Worm (Caenorhabditis elegans): ENCODE data around the gene C55A6.12.

C55A6.12 gene

DNA sequence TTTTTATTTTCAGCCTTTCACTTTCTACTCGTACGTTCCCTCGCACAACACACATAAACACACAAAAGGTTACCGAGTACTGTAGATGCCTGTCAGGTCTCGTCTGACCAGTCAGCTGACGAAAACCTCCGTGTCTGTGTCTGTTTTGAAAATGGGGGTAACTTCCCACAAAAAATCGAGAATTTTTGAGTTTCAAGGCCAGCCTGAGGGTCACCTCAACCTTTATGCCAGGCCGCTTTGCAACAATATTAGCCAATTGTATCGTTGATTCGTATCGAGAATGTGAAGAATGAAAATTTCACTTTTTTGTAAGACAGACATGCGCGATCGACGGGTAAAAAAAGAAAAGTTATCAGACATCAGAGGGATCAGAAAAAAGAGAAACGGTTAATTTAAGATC, 28.2 kb upstream of the C55A6.12 start:
- TF ChIP-seq nhr-76 (tag; optimal IDR thresholded peaks at IDR 0.05) (no peak), unc-120 (tag; optimal IDR thresholded peaks at IDR 0.05; ENCODE audit: poor library complexity, severe bottlenecking) (no peak), blmp-1 (tag; optimal IDR thresholded peaks at IDR 0.05) (no peak), lin-13 (tag; optimal IDR thresholded peaks at IDR 0.05) (no peak), bed-3 (GFP tag; optimal IDR thresholded peaks at IDR 0.05) (no peak), ztf-11 (tag; optimal IDR thresholded peaks at IDR 0.05) (no peak), unc-39 (tag; optimal IDR thresholded peaks at IDR 0.05) (no peak), cnd-1 (tag; optimal IDR thresholded peaks at IDR 0.05) (no peak), ceh-39 (tag; optimal IDR thresholded peaks at IDR 0.05) (no peak), tbx-8 (GFP tag; optimal IDR thresholded peaks at IDR 0.05) (no peak), drap-1 (GFP tag; optimal IDR thresholded peaks at IDR 0.05) (no peak), ceh-83 (GFP tag; optimal IDR thresholded peaks at IDR 0.05) (no peak), nhr-2 (tag; optimal IDR thresholded peaks at IDR 0.05) (no peak), sptf-1 (tag; optimal IDR thresholded peaks at IDR 0.05) (no peak), mab-5 (tag; optimal IDR thresholded peaks at IDR 0.05) (no peak), elt-3 (tag; optimal IDR thresholded peaks at IDR 0.05) (no peak)

DNA sequence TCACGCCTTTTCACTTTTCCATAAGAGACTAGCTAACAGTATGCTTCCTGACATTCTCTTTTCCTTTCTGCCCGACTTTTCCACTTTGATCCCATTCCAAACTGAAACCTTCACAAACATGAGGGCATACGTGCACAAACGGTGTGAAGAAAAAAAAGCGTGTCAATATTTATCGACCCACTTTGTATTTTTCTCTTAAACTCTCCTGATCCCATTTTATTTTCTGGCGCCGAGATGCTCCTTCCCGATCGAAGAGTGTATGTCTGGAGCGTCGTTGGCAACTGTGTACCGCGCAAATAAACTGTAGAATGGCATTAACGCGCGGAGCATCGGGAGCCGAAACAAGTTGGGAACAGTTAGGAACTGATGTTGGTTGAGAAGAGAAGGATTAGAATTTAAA, 26.6 kb upstream of the C55A6.12 start:
- TF ChIP-seq mep-1 (tag; optimal IDR thresholded peaks at IDR 0.05) = no peak
- TF ChIP-seq nhr-237 (tag; optimal IDR thresholded peaks at IDR 0.05) = peak; percentile 27

ce11 chrV:11528633-11529327, 25.8 kb upstream of the C55A6.12 start:
- TF ChIP-seq ceh-83 (GFP tag; optimal IDR thresholded peaks at IDR 0.05) (no peak), ceh-39 (tag; optimal IDR thresholded peaks at IDR 0.05) (no peak), unc-120 (tag; optimal IDR thresholded peaks at IDR 0.05; ENCODE audit: poor library complexity, severe bottlenecking) (peak; percentile 19), lin-32 (GFP tag; optimal IDR thresholded peaks at IDR 0.05) (no peak), hlh-1 (tag; optimal IDR thresholded peaks at IDR 0.05) (peak; percentile 11), nhr-12 (tag; optimal IDR thresholded peaks at IDR 0.05) (no peak), tbx-8 (GFP tag; optimal IDR thresholded peaks at IDR 0.05) (no peak), pha-4 (tag; optimal IDR thresholded peaks at IDR 0.05) (no peak), mab-5 (tag; optimal IDR thresholded peaks at IDR 0.05) (no peak)

DNA sequence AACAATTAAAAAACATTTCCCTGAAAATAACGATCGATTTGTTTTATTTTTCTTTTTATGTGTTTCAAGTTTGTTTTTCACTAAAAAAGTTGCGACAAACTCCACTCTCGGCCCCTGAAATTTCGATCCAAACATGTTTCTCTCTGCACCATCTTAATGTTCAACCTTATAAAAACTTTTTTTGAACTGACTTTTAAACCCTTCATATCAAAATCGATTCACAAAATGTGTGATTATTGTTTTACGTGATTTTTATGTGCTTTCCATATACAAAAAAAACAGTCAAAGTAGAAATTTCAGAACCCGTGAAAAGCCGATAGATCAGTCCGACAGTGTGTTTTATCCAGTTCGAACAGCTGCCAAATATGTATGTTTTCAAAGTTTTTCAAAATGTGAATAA, 24.6 kb upstream of the C55A6.12 start, which contains the start of gene ccch-1:
ccch-1 (plus strand) TSS at position 301 of the 400 bp plus-strand sequence.
- TF ChIP-seq ceh-43 (GFP tag; optimal IDR thresholded peaks at IDR 0.05) (no peak), elt-1 (tag; optimal IDR thresholded peaks at IDR 0.05; ENCODE audit: borderline replicate concordance, insufficient read depth) (no peak), lin-13 (tag; optimal IDR thresholded peaks at IDR 0.05) (no peak), sem-2 (GFP tag; optimal IDR thresholded peaks at IDR 0.05) (no peak), ztf-11 (tag; optimal IDR thresholded peaks at IDR 0.05) (no peak), bed-3 (GFP tag; optimal IDR thresholded peaks at IDR 0.05) (no peak), ceh-83 (GFP tag; optimal IDR thresholded peaks at IDR 0.05) (no peak), M03D4.4 (tag; optimal IDR thresholded peaks at IDR 0.05) (no peak), sptf-1 (tag; optimal IDR thresholded peaks at IDR 0.05) (no peak), ham-2 (GFP tag; optimal IDR thresholded peaks at IDR 0.05) (no peak), unc-62 (GFP tag; optimal IDR thresholded peaks at IDR 0.05) (no peak)

- TF ChIP-seq tbx-8 (GFP tag; optimal IDR thresholded peaks at IDR 0.05) (no peak), unc-39 (tag; optimal IDR thresholded peaks at IDR 0.05) (no peak), nhr-12 (tag; optimal IDR thresholded peaks at IDR 0.05) (no peak), mep-1 (tag; optimal IDR thresholded peaks at IDR 0.05) (no peak), nhr-2 (tag; optimal IDR thresholded peaks at IDR 0.05) (no peak), pha-4 (tag; optimal IDR thresholded peaks at IDR 0.05) (no peak), elt-3 (tag; optimal IDR thresholded peaks at IDR 0.05) (no peak), zip-8 (tag; optimal IDR thresholded peaks at IDR 0.05) (no peak), mab-5 (tag; optimal IDR thresholded peaks at IDR 0.05) (no peak), sptf-1 (tag; optimal IDR thresholded peaks at IDR 0.05) (no peak), ceh-83 (GFP tag; optimal IDR thresholded peaks at IDR 0.05) (no peak), unc-120 (tag; optimal IDR thresholded peaks at IDR 0.05; ENCODE audit: poor library complexity, severe bottlenecking) (no peak), flh-1 (GFP tag; optimal IDR thresholded peaks at IDR 0.05) (no peak), elt-1 (tag; optimal IDR thresholded peaks at IDR 0.05; ENCODE audit: borderline replicate concordance, insufficient read depth) (no peak), hlh-1 (tag; optimal IDR thresholded peaks at IDR 0.05) (no peak)
These were observed 24.1 kb upstream of the C55A6.12 start for ce11 chrV:11526927-11527491.

All from whole organism, mixed stage, embryonic.